Fruit fly (Drosophila melanogaster) whole organism, wandering third instar larva: Measurements from ENCODE around the gene RpS27.

Experiments
- Abd-B ChIP-seq: fragments of >200 bp; optimal IDR thresholded peaks from 2 replicates; lab custom pipeline; 2017; ENCODE audit warnings: missing biosample characterization, missing genetic modification characterization
- Hr78 ChIP-seq: fragments of >200 bp; optimal IDR thresholded peaks from 2 replicates; lab custom pipeline; 2017; ENCODE audit warnings: missing biosample characterization, missing genetic modification characterization
- Hr83 ChIP-seq: fragments of 200-300 bp; sonication (Bioruptor generic); optimal IDR thresholded peaks from 2 replicates; lab custom pipeline; 2016; ENCODE audit warnings: missing biosample characterization, mild to moderate bottlenecking, missing genetic modification characterization, moderate library complexity; ENCODE audit not compliant: poor library complexity, severe bottlenecking
- Jra ChIP-seq: sonication (Bioruptor generic); optimal IDR thresholded peaks from 2 replicates; lab custom pipeline; 2016; ENCODE audit warnings: missing biosample characterization, missing genetic modification characterization
- OdsH ChIP-seq: fragments of 200-800 bp; sonication (Bioruptor generic); optimal IDR thresholded peaks from 2 replicates; lab custom pipeline; 2016; ENCODE audit warnings: missing biosample characterization, mild to moderate bottlenecking, missing genetic modification characterization
- Sp1 ChIP-seq: fragments of 200-800 bp; sonication (Bioruptor generic); optimal IDR thresholded peaks from 3 replicates; lab custom pipeline; 2019; ENCODE audit warnings: missing biosample characterization, mild to moderate bottlenecking, missing genetic modification characterization, moderate library complexity
- brk ChIP-seq: fragments of 200-800 bp; sonication (Bioruptor generic); optimal IDR thresholded peaks from 2 replicates; lab custom pipeline; 2016; ENCODE audit warnings: missing biosample characterization, mild to moderate bottlenecking, missing genetic modification characterization
- ey ChIP-seq: fragments of 200-800 bp; sonication (Bioruptor generic); optimal IDR thresholded peaks from 2 replicates; lab custom pipeline; 2016; ENCODE audit warnings: missing biosample characterization, missing genetic modification characterization
- h ChIP-seq: fragments of 200-800 bp; sonication (Bioruptor generic); optimal IDR thresholded peaks from 3 replicates; lab custom pipeline; 2016; ENCODE audit warnings: missing biosample characterization, mild to moderate bottlenecking, missing genetic modification characterization
- psq ChIP-seq: fragments of 200-800 bp; sonication (Bioruptor generic); optimal IDR thresholded peaks from 3 replicates; lab custom pipeline; 2017; ENCODE audit warnings: missing biosample characterization, mild to moderate bottlenecking, missing genetic modification characterization, moderate library complexity
- sv ChIP-seq: fragments of 200-800 bp; sonication (Bioruptor generic); optimal IDR thresholded peaks from 3 replicates; lab custom pipeline; 2016; ENCODE audit warnings: missing biosample characterization, missing genetic modification characterization

DNA sequence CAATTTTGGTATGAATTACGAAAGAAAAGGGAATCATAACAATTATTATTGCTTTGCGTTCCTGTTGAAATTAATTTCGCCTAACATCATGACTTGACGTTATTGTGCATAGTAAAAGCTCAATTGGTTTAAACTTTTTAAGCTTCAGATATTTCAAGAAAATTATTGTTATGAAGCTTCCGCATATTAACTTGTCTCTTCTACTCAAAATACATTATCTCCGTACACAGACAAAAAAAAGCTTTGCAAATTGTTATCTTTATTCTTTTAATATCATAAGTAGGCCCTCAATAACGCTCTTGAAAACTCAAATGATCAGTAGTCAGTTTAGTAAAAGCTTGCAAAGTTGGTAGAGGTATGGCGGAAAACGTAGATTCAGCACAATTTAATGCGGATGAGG lies 39.8 kb upstream of the RpS27 start, which contains the start of gene CG13658:
- TF ChIP-seq psq (no peak), h (GFP tag; lab: Kevin White, UChicago) (no peak), Sp1 (GFP tag; lab: Kevin White, UChicago) (no peak), sv (GFP tag; lab: Kevin White, UChicago) (no peak), Abd-B (GFP tag; lab: Kevin White, UChicago) (no peak), Hr83 (GFP tag; lab: Kevin White, UChicago) (no peak), brk (GFP tag; lab: Kevin White, UChicago) (no peak), Jra (GFP tag; lab: Kevin White, UChicago) (no peak), Hr78 (no peak), ey (no peak), OdsH (no peak)
